Fruit fly (Drosophila melanogaster): ENCODE data around the gene CG12105.

The CG12105 gene

DNA sequence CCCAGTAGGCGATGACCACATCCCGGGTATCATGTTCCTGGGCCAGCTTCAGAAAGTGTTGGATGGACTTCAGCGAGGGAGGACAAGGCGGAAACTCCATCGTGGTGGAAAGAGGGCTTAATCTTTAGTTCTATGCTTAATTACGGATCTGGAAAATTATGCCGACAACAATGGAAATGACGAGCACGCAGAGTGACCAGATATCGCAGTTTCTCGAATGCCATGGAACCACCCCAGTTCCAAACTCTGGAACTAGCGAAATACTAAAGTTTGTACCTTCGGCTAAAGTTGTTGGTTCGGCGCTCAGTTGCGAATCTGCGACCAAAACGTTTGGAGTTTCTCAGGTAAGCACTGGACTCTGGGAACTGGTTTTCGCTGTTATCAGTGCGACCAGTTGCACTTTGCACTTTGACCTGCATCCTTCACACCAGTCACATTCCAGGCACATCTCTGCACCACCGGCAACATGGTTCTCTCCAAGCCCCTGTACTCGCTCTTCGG, 37.1 kb upstream of the CG12105 start, which contains the start of the genes CG7970 and Vta1 (continued):
- TF ChIP-seq CG18262 (tag; optimal IDR thresholded peaks at IDR 0.05) (no peak), CG16779 (GFP tag; IDR thresholded peaks at IDR 0.05) (no peak), unpg (GFP tag; optimal IDR thresholded peaks at IDR 0.05) (no peak), HmgD (GFP tag; optimal IDR thresholded peaks at IDR 0.05) (no peak), Sry-β (GFP tag; optimal IDR thresholded peaks at IDR 0.05) (no peak), Nf-YA (GFP tag; IDR thresholded peaks at IDR 0.05) (no peak), tll (GFP tag; optimal IDR thresholded peaks at IDR 0.05) (no peak), CG6175 (GFP tag; IDR thresholded peaks at IDR 0.05) (no peak), CG1792 (GFP tag; optimal IDR thresholded peaks at IDR 0.05) (no peak), peb (GFP tag; IDR thresholded peaks at IDR 0.05) (no peak), ttk (GFP tag; IDR thresholded peaks at IDR 0.05) (no peak), vnd (GFP tag; IDR thresholded peaks at IDR 0.05; ENCODE audit: partially characterized antibody) (no peak), lilli (GFP tag; optimal IDR thresholded peaks at IDR 0.05) (no peak), sim (GFP tag; IDR thresholded peaks at IDR 0.05) (no peak), CG1529 (GFP tag; optimal IDR thresholded peaks at IDR 0.05) (no peak), row (GFP tag; IDR thresholded peaks at IDR 0.05) (no peak), dmrt99B (tag; optimal IDR thresholded peaks at IDR 0.05) (no peak), zen2 (GFP tag; IDR thresholded peaks at IDR 0.05; ENCODE audit: partially characterized antibody) (no peak), CG7556 (GFP tag; optimal IDR thresholded peaks at IDR 0.05) (no peak), CG17568 (GFP tag; optimal IDR thresholded peaks at IDR 0.05) (no peak), Med (GFP tag) (peak; percentile 56), trem (tag; optimal IDR thresholded peaks at IDR 0.05) (peak; percentile 32), Dll (GFP tag; IDR thresholded peaks at IDR 0.05; ENCODE audit: partially characterized antibody) (0 out of 4 replicates have a peak, but pooled peaks have one; percentile 26), az2 (GFP tag; optimal IDR thresholded peaks at IDR 0.05) (no peak), CG15479 (GFP tag; optimal IDR thresholded peaks at IDR 0.05) (no peak), CG6254 (GFP tag; optimal IDR thresholded peaks at IDR 0.05) (no peak), pb (GFP tag; optimal IDR thresholded peaks at IDR 0.05) (no peak), insv (GFP tag; optimal IDR thresholded peaks at IDR 0.05) (no peak), Taf1 (GFP tag; IDR thresholded peaks at IDR 0.05) (no peak), fu2 (GFP tag; optimal IDR thresholded peaks at IDR 0.05) (no peak), Dfd (GFP tag; optimal IDR thresholded peaks at IDR 0.05) (no peak), vfl (GFP tag; optimal IDR thresholded peaks at IDR 0.05) (no peak), Eip74EF (GFP tag; optimal IDR thresholded peaks at IDR 0.05) (no peak), hbn (GFP tag; IDR thresholded peaks at IDR 0.05; ENCODE audit: partially characterized antibody) (no peak), E2f2 (GFP tag; IDR thresholded peaks at IDR 0.05) (peak; percentile 42; the same call in 1 of the 2 replicates), sisA (GFP tag; IDR thresholded peaks at IDR 0.05) (no peak), cas (GFP tag; IDR thresholded peaks at IDR 0.05) (no peak), Rfx (GFP tag; IDR thresholded peaks at IDR 0.05) (no peak), schlank (tag; optimal IDR thresholded peaks at IDR 0.05) (no peak), CG32772 (GFP tag; IDR thresholded peaks at IDR 0.05) (no peak), BEAF-32 (GFP tag; optimal IDR thresholded peaks at IDR 0.05) (peak; percentile 8), kah (GFP tag; optimal IDR thresholded peaks at IDR 0.05) (no peak), klu (GFP tag; IDR thresholded peaks at IDR 0.05) (no peak), CG2116 (GFP tag; optimal IDR thresholded peaks at IDR 0.05) (no peak), CHES-1-like (GFP tag; optimal IDR thresholded peaks at IDR 0.05) (no peak), CG15696 (tag; optimal IDR thresholded peaks at IDR 0.05) (no peak), psq (GFP tag; optimal IDR thresholded peaks at IDR 0.05) (no peak), Usf (GFP tag; optimal IDR thresholded peaks at IDR 0.05) (no peak), MTF-1 (GFP tag; optimal IDR thresholded peaks at IDR 0.05; ENCODE audit: borderline replicate concordance) (no peak), nmo (GFP tag; optimal IDR thresholded peaks at IDR 0.05) (peak; percentile 16), C15 (GFP tag; IDR thresholded peaks at IDR 0.05) (no peak)
